Fruit fly (Drosophila melanogaster) whole organism, embryonic: ENCODE measurements around the gene Dhdds.

Experiments used
- Ada2b ChIP-seq: fragments of 200-800 bp; sonication (Bioruptor generic); IDR thresholded peaks from 2 replicates; pipeline ENCODE4 v1.3.6; 2022; ENCODE audit warnings: missing biosample characterization, missing genetic modification characterization
- Atf-2 ChIP-seq: fragments of 200-800 bp; sonication (Bioruptor generic); optimal IDR thresholded peaks from 2 replicates; lab custom pipeline; 2016; ENCODE audit warnings: missing biosample characterization, missing genetic modification characterization
- CG12104 ChIP-seq: fragments of 200-800 bp; sonication (Bioruptor generic); optimal IDR thresholded peaks from 3 replicates; lab custom pipeline; 2016; ENCODE audit warnings: missing biosample characterization, missing genetic modification characterization
- CG12155 ChIP-seq: fragments of 200-800 bp; sonication (Bioruptor generic); optimal IDR thresholded peaks from 3 replicates; lab custom pipeline; 2016; ENCODE audit warnings: missing biosample characterization, missing genetic modification characterization
- CG14050 ChIP-seq: fragments of 200-800 bp; sonication (Bioruptor generic); IDR thresholded peaks from 3 replicates; pipeline ENCODE4 v1.3.6; 2022; ENCODE audit warnings: missing biosample characterization, missing genetic modification characterization
- CG14965 ChIP-seq: fragments of 200-800 bp; sonication (Bioruptor generic); optimal IDR thresholded peaks from 2 replicates; lab custom pipeline; 2016; ENCODE audit warnings: missing biosample characterization, missing genetic modification characterization, borderline replicate concordance
- CG16779 ChIP-seq: fragments of 200-800 bp; sonication (Bioruptor generic); IDR thresholded peaks from 2 replicates; pipeline ENCODE4 v1.3.6; 2022; ENCODE audit warnings: missing biosample characterization, missing genetic modification characterization
- CG17361 ChIP-seq: fragments of 200-800 bp; sonication (Bioruptor generic); IDR thresholded peaks from 3 replicates; pipeline ENCODE4 v1.3.6; 2022; ENCODE audit warnings: missing biosample characterization, missing genetic modification characterization
- CG17612 ChIP-seq: fragments of 200-800 bp; sonication (Bioruptor generic); IDR thresholded peaks from 2 replicates; pipeline ENCODE4 v1.3.6; 2022; ENCODE audit warnings: missing biosample characterization, missing genetic modification characterization
- CG18476 ChIP-seq: fragments of 200-800 bp; sonication (Bioruptor generic); optimal IDR thresholded peaks from 2 replicates; lab custom pipeline; 2016; ENCODE audit warnings: missing biosample characterization, mild to moderate bottlenecking, missing genetic modification characterization
- CG18764 ChIP-seq: fragments of 200-800 bp; sonication (Bioruptor generic); optimal IDR thresholded peaks from 3 replicates; lab custom pipeline; 2016; ENCODE audit warnings: missing biosample characterization, missing genetic modification characterization
- CG2678 ChIP-seq: fragments of 200-800 bp; sonication (Bioruptor generic); optimal IDR thresholded peaks from 3 replicates; lab custom pipeline; 2019; ENCODE audit warnings: missing biosample characterization, mild to moderate bottlenecking, missing genetic modification characterization, moderate library complexity
- CG3065 ChIP-seq: fragments of 200-800 bp; sonication (Bioruptor generic); optimal IDR thresholded peaks from 2 replicates; lab custom pipeline; 2016; ENCODE audit warnings: missing biosample characterization, missing genetic modification characterization
- CG31388 ChIP-seq: fragments of 200-800 bp; sonication (Bioruptor generic); optimal IDR thresholded peaks from 2 replicates; lab custom pipeline; 2016; ENCODE audit warnings: missing biosample characterization, missing genetic modification characterization
- CG34224 ChIP-seq: fragments of 200-800 bp; sonication (Bioruptor generic); IDR thresholded peaks from 3 replicates; pipeline ENCODE4 v1.3.6; 2022; ENCODE audit warnings: missing biosample characterization, missing genetic modification characterization; ENCODE audit not compliant: partially characterized antibody
- CG3995 ChIP-seq: fragments of 200-800 bp; sonication (Bioruptor generic); optimal IDR thresholded peaks from 3 replicates; lab custom pipeline; 2016; ENCODE audit warnings: missing biosample characterization, missing genetic modification characterization
- CG7928 ChIP-seq: fragments of 200-800 bp; sonication (Bioruptor generic); optimal IDR thresholded peaks from 2 replicates; lab custom pipeline; 2017; ENCODE audit warnings: missing biosample characterization, mild to moderate bottlenecking, missing genetic modification characterization
- CG9215 ChIP-seq: fragments of 200-800 bp; sonication (Bioruptor generic); IDR thresholded peaks from 2 replicates; pipeline ENCODE4 v1.3.6; 2022; ENCODE audit warnings: missing biosample characterization, missing genetic modification characterization
- Dbx ChIP-seq: fragments of 200-800 bp; sonication (Bioruptor generic); IDR thresholded peaks from 3 replicates; pipeline ENCODE4 v1.3.6; 2022; ENCODE audit warnings: missing biosample characterization, missing genetic modification characterization
- E2f1 ChIP-seq: fragments of 200-800 bp; sonication (Bioruptor generic); IDR thresholded peaks from 2 replicates; pipeline ENCODE4 v1.3.6; 2022; ENCODE audit warnings: missing biosample characterization, missing genetic modification characterization
- Gsc ChIP-seq: fragments of 200-800 bp; sonication (Bioruptor generic); IDR thresholded peaks from 2 replicates; pipeline ENCODE4 v1.3.6; 2022; ENCODE audit warnings: missing biosample characterization, missing genetic modification characterization
- H15 ChIP-seq: fragments of 200-800 bp; sonication (Bioruptor generic); IDR thresholded peaks from 3 replicates; pipeline ENCODE4 v1.3.6; 2022; ENCODE audit warnings: missing biosample characterization, missing genetic modification characterization
- HLH3B ChIP-seq: fragments of 200-800 bp; sonication (Bioruptor generic); IDR thresholded peaks from 2 replicates; pipeline ENCODE4 v1.3.6; 2022; ENCODE audit warnings: missing biosample characterization, missing genetic modification characterization
- Jarid2 ChIP-seq: fragments of 200-800 bp; sonication (Bioruptor generic); optimal IDR thresholded peaks from 3 replicates; lab custom pipeline; 2017; ENCODE audit warnings: mild to moderate bottlenecking, missing biosample characterization, missing genetic modification reagents, missing genetic modification characterization
- Lpt ChIP-seq: fragments of >200 bp; optimal IDR thresholded peaks from 2 replicates; lab custom pipeline; 2018; ENCODE audit warnings: missing biosample characterization, missing genetic modification characterization
- Mes4 ChIP-seq: fragments of 200-800 bp; sonication (Bioruptor generic); optimal IDR thresholded peaks from 2 replicates; lab custom pipeline; 2016; ENCODE audit warnings: missing biosample characterization, missing genetic modification characterization
- NK7.1 ChIP-seq: fragments of 200-800 bp; sonication (Bioruptor generic); optimal IDR thresholded peaks from 3 replicates; lab custom pipeline; 2016; ENCODE audit warnings: missing biosample characterization, missing genetic modification characterization
- Ptx1 ChIP-seq: fragments of 200-800 bp; sonication (Bioruptor generic); IDR thresholded peaks from 2 replicates; pipeline ENCODE4 v1.3.6; 2022; ENCODE audit warnings: missing biosample characterization, missing genetic modification characterization
- ash1 ChIP-seq: fragments of 200-800 bp; sonication (Bioruptor generic); optimal IDR thresholded peaks from 2 replicates; lab custom pipeline; 2018; ENCODE audit warnings: missing biosample characterization, mild to moderate bottlenecking, missing genetic modification characterization
- az2 ChIP-seq: fragments of 200-800 bp; sonication (Bioruptor generic); optimal IDR thresholded peaks from 3 replicates; lab custom pipeline; 2016; ENCODE audit warnings: missing biosample characterization, missing genetic modification characterization
- bab2 ChIP-seq: fragments of 200-800 bp; sonication (Bioruptor generic); optimal IDR thresholded peaks from 2 replicates; lab custom pipeline; 2016; ENCODE audit warnings: missing biosample characterization, missing genetic modification characterization
- caup ChIP-seq: fragments of 200-800 bp; sonication (Bioruptor generic); optimal IDR thresholded peaks from 3 replicates; lab custom pipeline; 2017; ENCODE audit warnings: missing biosample characterization, mild to moderate bottlenecking, missing genetic modification characterization, moderate library complexity; ENCODE audit not compliant: severe bottlenecking
- chif ChIP-seq, 2 experiments: fragments of 200-800 bp; sonication (Bioruptor generic); optimal IDR thresholded peaks; 3 replicates each; lab custom pipeline; 2016; ENCODE audit warnings: missing biosample characterization in 2 of 2, missing genetic modification characterization in 2 of 2
- cwo ChIP-seq: fragments of 200-800 bp; sonication (Bioruptor generic); optimal IDR thresholded peaks from 3 replicates; lab custom pipeline; 2017; ENCODE audit warnings: missing biosample characterization, missing genetic modification characterization, mild to moderate bottlenecking, moderate library complexity, missing genetic modification reagents
- dimm ChIP-seq: fragments of 200-800 bp; sonication (Bioruptor generic); IDR thresholded peaks from 2 replicates; pipeline ENCODE4 v1.3.6; 2022; ENCODE audit warnings: missing biosample characterization, missing genetic modification characterization
- emc ChIP-seq: fragments of 200-800 bp; sonication (Bioruptor generic); optimal IDR thresholded peaks from 2 replicates; lab custom pipeline; 2016; ENCODE audit warnings: missing biosample characterization, missing genetic modification characterization
- gem ChIP-seq: fragments of 200-800 bp; sonication (Bioruptor generic); optimal IDR thresholded peaks from 2 replicates; lab custom pipeline; 2019; ENCODE audit warnings: missing biosample characterization, mild to moderate bottlenecking, missing genetic modification characterization, moderate library complexity
- gfzf ChIP-seq: fragments of 200-800 bp; sonication (Bioruptor generic); optimal IDR thresholded peaks from 2 replicates; lab custom pipeline; 2016; ENCODE audit warnings: missing biosample characterization, mild to moderate bottlenecking, missing genetic modification characterization, moderate library complexity
- grau ChIP-seq: fragments of 200-800 bp; optimal IDR thresholded peaks from 3 replicates; lab custom pipeline; 2019; ENCODE audit warnings: missing biosample characterization, mild to moderate bottlenecking, missing genetic modification characterization, moderate library complexity
- gsb-n ChIP-seq: fragments of 200-800 bp; sonication (Bioruptor generic); optimal IDR thresholded peaks from 3 replicates; lab custom pipeline; 2018; ENCODE audit warnings: missing biosample characterization, mild to moderate bottlenecking, missing genetic modification characterization
- lilli ChIP-seq: fragments of 200-800 bp; sonication (Bioruptor generic); optimal IDR thresholded peaks from 3 replicates; lab custom pipeline; 2016; ENCODE audit warnings: missing biosample characterization, missing genetic modification characterization
- maf-S ChIP-seq: fragments of 200-800 bp; sonication (Bioruptor generic); optimal IDR thresholded peaks from 2 replicates; lab custom pipeline; 2016; ENCODE audit warnings: missing biosample characterization, missing genetic modification characterization
- nmo ChIP-seq: fragments of 200-800 bp; sonication (Bioruptor generic); optimal IDR thresholded peaks from 2 replicates; lab custom pipeline; 2018; ENCODE audit warnings: missing biosample characterization, mild to moderate bottlenecking, missing genetic modification characterization, moderate library complexity
- pros ChIP-seq: fragments of 200-800 bp; sonication (Bioruptor generic); optimal IDR thresholded peaks from 3 replicates; lab custom pipeline; 2019; ENCODE audit warnings: missing biosample characterization, mild to moderate bottlenecking, missing genetic modification characterization, moderate library complexity
- repo ChIP-seq: fragments of 200-800 bp; sonication (Bioruptor generic); optimal IDR thresholded peaks from 2 replicates; lab custom pipeline; 2016; ENCODE audit warnings: missing biosample characterization, missing genetic modification characterization
- run ChIP-seq: fragments of 200-800 bp; sonication (Bioruptor generic); optimal IDR thresholded peaks from 3 replicates; lab custom pipeline; 2018; ENCODE audit warnings: missing biosample characterization, mild to moderate bottlenecking, missing genetic modification characterization
- salm ChIP-seq: fragments of 200-800 bp; sonication (Bioruptor generic); optimal IDR thresholded peaks from 2 replicates; lab custom pipeline; 2018; ENCODE audit warnings: missing biosample characterization, mild to moderate bottlenecking, missing genetic modification characterization
- scrt ChIP-seq: fragments of 200-800 bp; sonication (Bioruptor generic); optimal IDR thresholded peaks from 2 replicates; lab custom pipeline; 2018; ENCODE audit warnings: missing biosample characterization, mild to moderate bottlenecking, missing genetic modification characterization, moderate library complexity
- sqz ChIP-seq: fragments of 200-800 bp; sonication (Bioruptor generic); optimal IDR thresholded peaks from 3 replicates; lab custom pipeline; 2018; ENCODE audit warnings: missing biosample characterization, mild to moderate bottlenecking, missing genetic modification characterization
- twi ChIP-seq: fragments of 200-800 bp; optimal IDR thresholded peaks from 2 replicates; lab custom pipeline; 2019; ENCODE audit warnings: missing biosample characterization, mild to moderate bottlenecking, missing genetic modification characterization, moderate library complexity
- wdn ChIP-seq: fragments of 200-800 bp; sonication (Bioruptor generic); IDR thresholded peaks from 2 replicates; pipeline ENCODE4 v1.3.6; 2022; ENCODE audit warnings: missing biosample characterization, missing genetic modification characterization

Dhdds gene

dm6 chrX:7972363-7972942, 39.3 kb upstream of the Dhdds start (continued):
- peak; percentile 89 for TF ChIP-seq Ptx1 (GFP tag; lab: Robert Waterston, UW)
- peak; percentile 90 for TF ChIP-seq CG2678 (tag; lab: Kevin White, UChicago)
- TF ChIP-seq CG18764 (GFP tag; lab: Kevin White, UChicago) = peak; percentile 66
- TF ChIP-seq caup = peak; percentile 87
- peak; percentile 57 for TF ChIP-seq NK7.1
- peak; percentile 79 for TF ChIP-seq lilli (GFP tag; lab: Kevin White, UChicago)
- TF ChIP-seq gfzf = no peak
- TF ChIP-seq wdn (GFP tag; lab: Robert Waterston, UW) = peak; percentile 79
- peak; percentile 79 for TF ChIP-seq CG14050 (GFP tag; lab: Robert Waterston, UW)
- TF ChIP-seq CG12104 (GFP tag; lab: Kevin White, UChicago) = peak; percentile 81
- TF ChIP-seq CG31388 (GFP tag; lab: Kevin White, UChicago) = peak; percentile 9
- TF ChIP-seq run = peak; percentile 77
- peak; percentile 33 for TF ChIP-seq maf-S (GFP tag; lab: Kevin White, UChicago)
- peak; percentile 65 for TF ChIP-seq CG12155 (GFP tag; lab: Kevin White, UChicago)
- peak; percentile 89 for TF ChIP-seq H15
- TF ChIP-seq Gsc (GFP tag; lab: Robert Waterston, UW) = peak; percentile 70
- TF ChIP-seq bab2 (GFP tag; lab: Kevin White, UChicago) = peak; percentile 76
- peak; percentile 73 to 74 for TF ChIP-seq chif (GFP tag; optimal IDR thresholded peaks at IDR 0.05; lab: Kevin White, UChicago)
- peak; percentile 77 for TF ChIP-seq scrt (GFP tag; lab: Kevin White, UChicago)
- TF ChIP-seq Dbx = peak; percentile 74
- TF ChIP-seq E2f1 = peak; percentile 86
- peak; percentile 65 for TF ChIP-seq CG3065
- TF ChIP-seq ash1 (GFP tag; lab: Kevin White, UChicago) = no peak
- TF ChIP-seq az2 (GFP tag; lab: Kevin White, UChicago) = peak; percentile 87
- no peak for TF ChIP-seq Lpt (GFP tag; lab: Kevin White, UChicago)
- TF ChIP-seq repo (GFP tag; lab: Kevin White, UChicago) = peak; percentile 45
- TF ChIP-seq Mes4 (GFP tag; lab: Kevin White, UChicago) = peak; percentile 55
- no peak for TF ChIP-seq emc (GFP tag; lab: Kevin White, UChicago)
- TF ChIP-seq CG3995 (GFP tag; lab: Kevin White, UChicago) = no peak
- TF ChIP-seq CG17361 (GFP tag; lab: Robert Waterston, UW) = peak; percentile 86
- TF ChIP-seq sqz (GFP tag; lab: Kevin White, UChicago) = peak; percentile 84
- peak; percentile 80 for TF ChIP-seq salm (tag; lab: Kevin White, UChicago)
- TF ChIP-seq nmo (GFP tag; lab: Kevin White, UChicago) = peak; percentile 93
- no peak for TF ChIP-seq CG7928 (GFP tag; lab: Kevin White, UChicago)
- peak; percentile 48; the same call in 1 of the 2 replicates for TF ChIP-seq CG17612 (GFP tag; lab: Robert Waterston, UW)
- no peak for TF ChIP-seq CG34224
- peak; percentile 78 for TF ChIP-seq grau (tag; lab: Kevin White, UChicago)
- peak; percentile 52; the same call in 1 of the 2 replicates for TF ChIP-seq CG16779
- TF ChIP-seq dimm (GFP tag; lab: Robert Waterston, UW) = peak; percentile 83
- peak; percentile 32 for TF ChIP-seq twi (tag; lab: Kevin White, UChicago)
- TF ChIP-seq cwo (GFP tag; lab: Kevin White, UChicago) = peak; percentile 78
- TF ChIP-seq Ada2b (GFP tag; lab: Robert Waterston, UW) = peak; percentile 90
- TF ChIP-seq pros (GFP tag; lab: Kevin White, UChicago) = peak; percentile 60
- peak; percentile 65 for TF ChIP-seq Jarid2
- TF ChIP-seq CG14965 = no peak
- peak; percentile 90 for TF ChIP-seq gsb-n (tag; lab: Kevin White, UChicago)
- TF ChIP-seq CG18476 (GFP tag; lab: Kevin White, UChicago) = peak; percentile 81
- TF ChIP-seq HLH3B (GFP tag; lab: Robert Waterston, UW) = peak; percentile 91
- peak; percentile 93 for TF ChIP-seq gem (tag; lab: Kevin White, UChicago)
- TF ChIP-seq CG9215 = peak; percentile 52
- TF ChIP-seq Atf-2 = peak; percentile 63
